Worm (Caenorhabditis elegans): Measurements from ENCODE around the gene T28D9.1.

The T28D9.1 gene

ce11 chrII:6491817-6492452 lies at the start of gene T28D9.1, which contains the start of gene T28D9.11:
TSS of gene T28D9.1 (plus strand) at chrII:6492402.
TSS of gene T28D9.11 (minus strand) at chrII:6491993.
- peak; percentile 64; the same call in 1 of the 2 replicates for TF ChIP-seq flt-1 (GFP tag; IDR thresholded peaks at IDR 0.05)
- peak; percentile 64; the same call in 1 of the 2 replicates for TF ChIP-seq ztf-23 (GFP tag; IDR thresholded peaks at IDR 0.05)
- TF ChIP-seq tab-1 (GFP tag; IDR thresholded peaks at IDR 0.05), result peak; percentile 65; the same call in 1 of the 2 replicates
- TF ChIP-seq T22C8.4 (GFP tag; IDR thresholded peaks at IDR 0.05), result no peak
- peak; percentile 29 for TF ChIP-seq cog-1 (tag; optimal IDR thresholded peaks at IDR 0.05)
- TF ChIP-seq ztf-29 (GFP tag; IDR thresholded peaks at IDR 0.05), result peak; percentile 7; the same call in 1 of the 2 replicates
- no peak; the same call in 1 of the 2 replicates for TF ChIP-seq klf-2 (GFP tag; conservative IDR thresholded peaks at IDR 0.05)
- TF ChIP-seq ref-1 (GFP tag; conservative IDR thresholded peaks at IDR 0.05), result no peak
- no peak for TF ChIP-seq med-1 (GFP tag; optimal IDR thresholded peaks at IDR 0.05; ENCODE audit: insufficient read depth)

ce11 chrII:6443710-6444109 lies 48.5 kb upstream of the T28D9.1 start, which contains the start of gene K06A1.2:
TSS of gene K06A1.2 (plus strand) at chrII:6444010.
- no peak for TF ChIP-seq tab-1 (GFP tag; IDR thresholded peaks at IDR 0.05)
- no peak for TF ChIP-seq T22C8.4 (GFP tag; IDR thresholded peaks at IDR 0.05)
- no peak for TF ChIP-seq flt-1 (GFP tag; IDR thresholded peaks at IDR 0.05)
- no peak for TF ChIP-seq cog-1 (tag; optimal IDR thresholded peaks at IDR 0.05)
- TF ChIP-seq ref-1 (GFP tag; conservative IDR thresholded peaks at IDR 0.05), result no peak
- no peak for TF ChIP-seq klf-2 (GFP tag; conservative IDR thresholded peaks at IDR 0.05)
- no peak for TF ChIP-seq ztf-29 (GFP tag; IDR thresholded peaks at IDR 0.05)
- TF ChIP-seq ztf-23 (GFP tag; IDR thresholded peaks at IDR 0.05), result no peak
- no peak for TF ChIP-seq med-1 (GFP tag; optimal IDR thresholded peaks at IDR 0.05; ENCODE audit: insufficient read depth)

ce11 chrII:6448189-6448588 lies 44.0 kb upstream of the T28D9.1 start:
- TF ChIP-seq ref-1 (GFP tag; conservative IDR thresholded peaks at IDR 0.05), result no peak
- no peak for TF ChIP-seq med-1 (GFP tag; optimal IDR thresholded peaks at IDR 0.05; ENCODE audit: insufficient read depth)
- TF ChIP-seq tab-1 (GFP tag; IDR thresholded peaks at IDR 0.05), result no peak
- TF ChIP-seq klf-2 (GFP tag; conservative IDR thresholded peaks at IDR 0.05), result no peak
- no peak for TF ChIP-seq ztf-29 (GFP tag; IDR thresholded peaks at IDR 0.05)
- no peak for TF ChIP-seq cog-1 (tag; optimal IDR thresholded peaks at IDR 0.05)

ce11 chrII:6448656-6449055 lies 43.5 kb upstream of the T28D9.1 start:
- TF ChIP-seq klf-2 (GFP tag; conservative IDR thresholded peaks at IDR 0.05), result no peak

- TF ChIP-seq ref-1 (GFP tag; conservative IDR thresholded peaks at IDR 0.05), result no peak
- TF ChIP-seq T22C8.4 (GFP tag; IDR thresholded peaks at IDR 0.05), result no peak
- TF ChIP-seq flt-1 (GFP tag; IDR thresholded peaks at IDR 0.05), result no peak
- TF ChIP-seq cog-1 (tag; optimal IDR thresholded peaks at IDR 0.05), result no peak
- no peak for TF ChIP-seq ztf-23 (GFP tag; IDR thresholded peaks at IDR 0.05)
- TF ChIP-seq med-1 (GFP tag; optimal IDR thresholded peaks at IDR 0.05; ENCODE audit: insufficient read depth), result no peak
- TF ChIP-seq ztf-29 (GFP tag; IDR thresholded peaks at IDR 0.05), result no peak
- no peak for TF ChIP-seq tab-1 (GFP tag; IDR thresholded peaks at IDR 0.05)
- TF ChIP-seq klf-2 (GFP tag; conservative IDR thresholded peaks at IDR 0.05), result no peak
Measured at ce11 chrII:6449656-6450055, 42.5 kb upstream of the T28D9.1 start, which contains the start of gene nhr-22. TSS of gene nhr-22 (minus strand) at chrII:6449792.

ce11 chrII:6453341-6453806 lies 38.8 kb upstream of the T28D9.1 start, which contains the start of gene atg-16.2:
TSS of gene atg-16.2 (minus strand) at chrII:6453391.
- TF ChIP-seq cog-1 (tag; optimal IDR thresholded peaks at IDR 0.05) (peak; percentile 22), ref-1 (GFP tag; conservative IDR thresholded peaks at IDR 0.05) (no peak), ztf-29 (GFP tag; IDR thresholded peaks at IDR 0.05) (no peak), med-1 (GFP tag; optimal IDR thresholded peaks at IDR 0.05; ENCODE audit: insufficient read depth) (peak; percentile 24), flt-1 (GFP tag; IDR thresholded peaks at IDR 0.05) (no peak), ztf-23 (GFP tag; IDR thresholded peaks at IDR 0.05) (peak; percentile 39; the same call in 1 of the 2 replicates), T22C8.4 (GFP tag; IDR thresholded peaks at IDR 0.05) (no peak)

ce11 chrII:6454671-6455070 lies 37.5 kb upstream of the T28D9.1 start, which contains the start of gene aptf-1:
TSS of gene aptf-1 (plus strand) at chrII:6454971.
- TF ChIP-seq flt-1 (GFP tag; IDR thresholded peaks at IDR 0.05) (no peak), klf-2 (GFP tag; conservative IDR thresholded peaks at IDR 0.05) (no peak), T22C8.4 (GFP tag; IDR thresholded peaks at IDR 0.05) (no peak), tab-1 (GFP tag; IDR thresholded peaks at IDR 0.05) (no peak), ztf-23 (GFP tag; IDR thresholded peaks at IDR 0.05) (no peak), med-1 (GFP tag; optimal IDR thresholded peaks at IDR 0.05; ENCODE audit: insufficient read depth) (no peak), cog-1 (tag; optimal IDR thresholded peaks at IDR 0.05) (no peak), ref-1 (GFP tag; conservative IDR thresholded peaks at IDR 0.05) (no peak), ztf-29 (GFP tag; IDR thresholded peaks at IDR 0.05) (no peak)

ce11 chrII:6469340-6469739 lies 22.9 kb upstream of the T28D9.1 start:
- TF ChIP-seq ztf-29 (GFP tag; IDR thresholded peaks at IDR 0.05) (no peak), med-1 (GFP tag; optimal IDR thresholded peaks at IDR 0.05; ENCODE audit: insufficient read depth) (no peak), tab-1 (GFP tag; IDR thresholded peaks at IDR 0.05) (no peak), cog-1 (tag; optimal IDR thresholded peaks at IDR 0.05) (no peak), ref-1 (GFP tag; conservative IDR thresholded peaks at IDR 0.05) (no peak), ztf-23 (GFP tag; IDR thresholded peaks at IDR 0.05) (no peak), T22C8.4 (GFP tag; IDR thresholded peaks at IDR 0.05) (no peak), klf-2 (GFP tag; conservative IDR thresholded peaks at IDR 0.05) (no peak)

- TF ChIP-seq ref-1 (GFP tag; conservative IDR thresholded peaks at IDR 0.05), result no peak
- no peak for TF ChIP-seq cog-1 (tag; optimal IDR thresholded peaks at IDR 0.05)
- TF ChIP-seq ztf-23 (GFP tag; IDR thresholded peaks at IDR 0.05), result no peak
- TF ChIP-seq flt-1 (GFP tag; IDR thresholded peaks at IDR 0.05), result no peak
- TF ChIP-seq ztf-29 (GFP tag; IDR thresholded peaks at IDR 0.05), result no peak
- no peak for TF ChIP-seq tab-1 (GFP tag; IDR thresholded peaks at IDR 0.05)
- no peak for TF ChIP-seq klf-2 (GFP tag; conservative IDR thresholded peaks at IDR 0.05)
- TF ChIP-seq T22C8.4 (GFP tag; IDR thresholded peaks at IDR 0.05), result no peak
- no peak for TF ChIP-seq med-1 (GFP tag; optimal IDR thresholded peaks at IDR 0.05; ENCODE audit: insufficient read depth)
Measured at ce11 chrII:6470985-6471384, 21.2 kb upstream of the T28D9.1 start, which contains the start of gene dgk-5. TSS of gene dgk-5 (minus strand) at chrII:6471085.
